Worm (Caenorhabditis elegans) whole organism, L2 larva: ENCODE measurements around the gene R11.4.

ENCODE experiments used
- ZK546.5 ChIP-seq: sonication (generic microtip); optimal IDR thresholded peaks from 2 replicates; lab custom pipeline; 2017; ENCODE audit warnings: missing biosample characterization, missing genetic modification characterization
- ceh-82 ChIP-seq: fragments of 150-350 bp; optimal IDR thresholded peaks from 2 replicates; lab custom pipeline; 2014; ENCODE audit warnings: missing biosample characterization, missing genetic modification characterization
- crh-2 ChIP-seq: sonication (generic microtip); optimal IDR thresholded peaks from 2 replicates; lab custom pipeline; 2017; ENCODE audit warnings: missing biosample characterization, missing genetic modification characterization
- lin-13 ChIP-seq: fragments of 150-350 bp; optimal IDR thresholded peaks from 2 replicates; lab custom pipeline; 2014; ENCODE audit warnings: missing biosample characterization, missing genetic modification reagents, missing genetic modification characterization
- snpc-4 ChIP-seq: fragments of 150-350 bp; optimal IDR thresholded peaks from 2 replicates; lab custom pipeline; 2014; ENCODE audit warnings: missing biosample characterization, missing genetic modification characterization
- zag-1 ChIP-seq: fragments of 150-350 bp; optimal IDR thresholded peaks from 2 replicates; lab custom pipeline; 2014; ENCODE audit warnings: missing biosample characterization, missing genetic modification characterization

- TF ChIP-seq lin-13 (GFP tag; lab: Kevin White, UChicago) (no peak), snpc-4 (tag; lab: Kevin White, UChicago) (peak; percentile 39), zag-1 (tag; lab: Kevin White, UChicago) (no peak), ZK546.5 (no peak), ceh-82 (no peak), crh-2 (tag; lab: Kevin White, UChicago) (peak; percentile 65)
These were observed 8.2 kb downstream of the R11.4 start for ce11 chrX:16202229-16202628.
